Fruit fly (Drosophila melanogaster): ENCODE data around the gene plum.

DNA sequence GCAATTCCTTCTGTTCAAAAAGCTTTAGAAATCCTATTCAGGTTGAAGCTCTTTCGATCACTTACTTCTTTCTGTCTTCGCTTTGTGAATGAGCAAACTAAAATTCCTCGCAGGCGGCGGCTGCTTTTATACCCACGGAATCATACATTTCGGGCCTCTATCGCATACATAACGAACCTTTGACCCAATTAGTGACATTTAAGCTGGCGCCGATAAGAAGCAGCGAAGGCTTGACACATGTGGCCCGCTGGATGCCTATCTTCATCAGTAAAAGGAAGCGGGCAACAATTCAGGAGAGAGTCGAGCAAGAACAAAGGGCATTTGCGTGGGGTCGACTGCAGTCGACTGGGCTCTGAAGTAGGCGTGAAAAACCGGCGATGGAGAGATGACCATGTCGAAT, 109.3 kb downstream of the plum start, which contains the start of gene CG34291:
- TF ChIP-seq CG7101 (tag; optimal IDR thresholded peaks at IDR 0.05) (no peak), pad (GFP tag; optimal IDR thresholded peaks at IDR 0.05) (no peak), kay (GFP tag; ENCODE audit: borderline replicate concordance) (no peak), CG1620 (GFP tag; optimal IDR thresholded peaks at IDR 0.05) (no peak), CG14711 (tag; optimal IDR thresholded peaks at IDR 0.05) (no peak), cnc (optimal IDR thresholded peaks at IDR 0.05) (no peak), toe (GFP tag; optimal IDR thresholded peaks at IDR 0.05) (no peak), ovo (GFP tag; optimal IDR thresholded peaks at IDR 0.05) (no peak), tj (GFP tag; optimal IDR thresholded peaks at IDR 0.05) (no peak), CG12768 (GFP tag; optimal IDR thresholded peaks at IDR 0.05) (no peak), Clk (GFP tag; optimal IDR thresholded peaks at IDR 0.05) (no peak), bab1 (GFP tag; optimal IDR thresholded peaks at IDR 0.05) (no peak), CG5204 (GFP tag; optimal IDR thresholded peaks at IDR 0.05) (no peak), CG33017 (tag; optimal IDR thresholded peaks at IDR 0.05) (no peak)

All from whole organism, adult.